Worm (Caenorhabditis elegans) whole organism, midembryonic: ENCODE results near the gene F49E10.2.

Source experiments
- flt-1 ChIP-seq: fragments of 200-800 bp; sonication (Bioruptor generic); IDR thresholded peaks from 2 replicates; pipeline ENCODE4 v1.3.6; 2022; ENCODE audit warnings: missing genetic modification characterization, missing compliant biosample characterization
- med-1 ChIP-seq: sonication (generic microtip); optimal IDR thresholded peaks from 2 replicates; lab custom pipeline; 2017; ENCODE audit warnings: missing genetic modification characterization, mild to moderate bottlenecking, missing compliant biosample characterization, antibody characterized with exemption, missing genetic modification reagents; ENCODE audit not compliant: insufficient read depth
- tab-1 ChIP-seq: fragments of 200-800 bp; sonication (Bioruptor generic); IDR thresholded peaks from 2 replicates; pipeline ENCODE4 v1.3.6; 2022; ENCODE audit warnings: missing genetic modification characterization, missing compliant biosample characterization

ce11 chrX:5847268-5847667, 42.9 kb upstream of the F49E10.2 start:
- TF ChIP-seq tab-1 (GFP tag; lab: Robert Waterston, UW) (peak; percentile 57; the same call in 1 of the 2 replicates), med-1 (no peak), flt-1 (GFP tag; lab: Robert Waterston, UW) (no peak)
